Fruit fly (Drosophila melanogaster): ENCODE results near the gene AMPKalpha.

The AMPKalpha gene

dm6 chrX:1353322-1354212, 21.8 kb upstream of the AMPKalpha start, which contains the start of the genes CG12773 and CG11417 (continued):
- TF ChIP-seq MESR4 (GFP tag; optimal IDR thresholded peaks at IDR 0.05) = peak; percentile 51
- TF ChIP-seq twi (tag; optimal IDR thresholded peaks at IDR 0.05) = no peak
- peak; percentile 10 for TF ChIP-seq CG17186 (GFP tag; optimal IDR thresholded peaks at IDR 0.05)
- TF ChIP-seq sc (optimal IDR thresholded peaks at IDR 0.05) = no peak
- TF ChIP-seq sc (GFP tag; optimal IDR thresholded peaks at IDR 0.05) = no peak
- no peak for TF ChIP-seq grn (GFP tag; optimal IDR thresholded peaks at IDR 0.05)
- TF ChIP-seq CG7963 (GFP tag; IDR thresholded peaks at IDR 0.05; ENCODE audit: partially characterized antibody) = peak; percentile 90
- TF ChIP-seq CG16813 (GFP tag; IDR thresholded peaks at IDR 0.05; ENCODE audit: partially characterized antibody) = peak; percentile 78; the same call in 2 of the 3 replicates
- no peak for TF ChIP-seq CG7556 (GFP tag; optimal IDR thresholded peaks at IDR 0.05)
- TF ChIP-seq E2f2 (GFP tag; IDR thresholded peaks at IDR 0.05) = peak; percentile 37
- TF ChIP-seq CG6791 (GFP tag; IDR thresholded peaks at IDR 0.05; ENCODE audit: partially characterized antibody) = peak; percentile 93
- no peak for TF ChIP-seq bcd (GFP tag; optimal IDR thresholded peaks at IDR 0.05)
- no peak for TF ChIP-seq CG8388 (GFP tag; optimal IDR thresholded peaks at IDR 0.05)
- peak; percentile 76 for TF ChIP-seq hbn (GFP tag; IDR thresholded peaks at IDR 0.05; ENCODE audit: partially characterized antibody)
- TF ChIP-seq CG2129 (GFP tag; IDR thresholded peaks at IDR 0.05; ENCODE audit: partially characterized antibody) = peak; percentile 49; the same call in 1 of the 2 replicates
- TF ChIP-seq lab (GFP tag; optimal IDR thresholded peaks at IDR 0.05) = no peak
- TF ChIP-seq Blimp-1 (GFP tag; optimal IDR thresholded peaks at IDR 0.05) = no peak
- TF ChIP-seq CG17568 (GFP tag; optimal IDR thresholded peaks at IDR 0.05) = no peak
- peak; percentile 90 for TF ChIP-seq bbx (GFP tag; IDR thresholded peaks at IDR 0.05; ENCODE audit: partially characterized antibody)
- TF ChIP-seq BEAF-32 (GFP tag; optimal IDR thresholded peaks at IDR 0.05) = peak; percentile 69
- peak; percentile 83 for TF ChIP-seq CG13287 (GFP tag; IDR thresholded peaks at IDR 0.05; ENCODE audit: partially characterized antibody)
- peak; percentile 16 for TF ChIP-seq CG4617 (GFP tag; optimal IDR thresholded peaks at IDR 0.05; ENCODE audit: borderline replicate concordance)
- TF ChIP-seq jing (GFP tag; optimal IDR thresholded peaks at IDR 0.05) = no peak
- peak; percentile 92 for TF ChIP-seq cwo (GFP tag; optimal IDR thresholded peaks at IDR 0.05)
- TF ChIP-seq dm (GFP tag; optimal IDR thresholded peaks at IDR 0.05) = peak; percentile 91
- TF ChIP-seq CG3995 (GFP tag; optimal IDR thresholded peaks at IDR 0.05) = no peak
- TF ChIP-seq sug (tag; optimal IDR thresholded peaks at IDR 0.05) = peak; percentile 17
- peak; percentile 91 for TF ChIP-seq Opbp (GFP tag; IDR thresholded peaks at IDR 0.05; ENCODE audit: partially characterized antibody)
- no peak for TF ChIP-seq zf30C (GFP tag; optimal IDR thresholded peaks at IDR 0.05)
- peak; percentile 84 for TF ChIP-seq sna (GFP tag; IDR thresholded peaks at IDR 0.05; ENCODE audit: partially characterized antibody)
- no peak for TF ChIP-seq Ets65A (GFP tag)
- peak; percentile 77 for TF ChIP-seq unc-4 (GFP tag; IDR thresholded peaks at IDR 0.05; ENCODE audit: partially characterized antibody)
- TF ChIP-seq CG10565 (GFP tag; optimal IDR thresholded peaks at IDR 0.05) = no peak
- TF ChIP-seq sr (GFP tag; IDR thresholded peaks at IDR 0.05) = no peak
- TF ChIP-seq hb (GFP tag; IDR thresholded peaks at IDR 0.05; ENCODE audit: partially characterized antibody) = peak; percentile 91
- TF ChIP-seq Gsc (GFP tag; IDR thresholded peaks at IDR 0.05) = no peak
- no peak for TF ChIP-seq CG2120 (GFP tag; optimal IDR thresholded peaks at IDR 0.05)
- TF ChIP-seq CG11695 (GFP tag; IDR thresholded peaks at IDR 0.05) = no peak
- peak; percentile 23 for TF ChIP-seq YL-1 (GFP tag; optimal IDR thresholded peaks at IDR 0.05)
- TF ChIP-seq CG1792 (GFP tag; optimal IDR thresholded peaks at IDR 0.05) = no peak
- TF ChIP-seq CG14860 (GFP tag; IDR thresholded peaks at IDR 0.05; ENCODE audit: partially characterized antibody) = peak; percentile 82
- TF ChIP-seq ac (GFP tag; optimal IDR thresholded peaks at IDR 0.05) = no peak
- TF ChIP-seq gcm2 (GFP tag; optimal IDR thresholded peaks at IDR 0.05) = no peak
- TF ChIP-seq CG10321 (GFP tag; IDR thresholded peaks at IDR 0.05) = no peak
- peak; percentile 91 for TF ChIP-seq mld (GFP tag; IDR thresholded peaks at IDR 0.05; ENCODE audit: partially characterized antibody)
- peak; percentile 83 for TF ChIP-seq Dref (GFP tag; IDR thresholded peaks at IDR 0.05)
- no peak for TF ChIP-seq fd3F (GFP tag; optimal IDR thresholded peaks at IDR 0.05)

Measured in whole organism, embryonic.